Worm (Caenorhabditis elegans): ENCODE data around the gene lbp-8.

DNA sequence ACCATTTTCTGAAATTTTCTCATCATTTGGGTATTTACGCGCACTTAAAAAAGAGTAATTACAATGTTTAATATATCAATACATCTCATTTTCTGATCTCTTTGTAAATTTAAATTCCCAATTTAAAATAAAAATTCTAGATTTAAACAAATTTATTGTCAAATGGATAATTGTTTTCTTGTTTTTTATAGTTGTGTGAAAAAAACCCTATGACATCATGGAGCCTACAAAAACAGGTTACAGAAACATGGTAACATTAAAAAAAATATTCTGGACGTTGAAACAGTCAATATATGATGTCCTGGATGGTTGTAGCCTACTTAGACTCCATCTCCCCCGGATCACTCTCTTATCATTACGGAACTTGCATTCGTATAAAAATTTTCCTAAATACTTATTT lies 1.1 kb upstream of the lbp-8 start, which contains the start of gene spp-12:
- TF ChIP-seq T22C8.4 (GFP tag; IDR thresholded peaks at IDR 0.05) (no peak), ref-1 (GFP tag; conservative IDR thresholded peaks at IDR 0.05) (no peak), ztf-23 (GFP tag; IDR thresholded peaks at IDR 0.05) (no peak), klf-2 (GFP tag; conservative IDR thresholded peaks at IDR 0.05) (no peak), flt-1 (GFP tag; IDR thresholded peaks at IDR 0.05) (no peak)
